Worm (Caenorhabditis elegans) whole organism, L3 larva: ENCODE results near the gene K01H12.4.

ENCODE experiments used
- R02D3.7 ChIP-seq: fragments of 150-350 bp; optimal IDR thresholded peaks from 2 replicates; lab custom pipeline; 2014; ENCODE audit warnings: missing biosample characterization, missing genetic modification characterization
- ZK546.5 ChIP-seq: sonication (generic microtip); optimal IDR thresholded peaks from 2 replicates; lab custom pipeline; 2017; ENCODE audit warnings: missing biosample characterization, missing genetic modification characterization
- aly-2 ChIP-seq: fragments of 150-350 bp; optimal IDR thresholded peaks from 2 replicates; lab custom pipeline; 2014; ENCODE audit warnings: missing biosample characterization, missing genetic modification characterization
- ama-1 ChIP-seq: fragments of 150-350 bp; optimal IDR thresholded peaks from 2 replicates; lab custom pipeline; 2018
- ceh-28 ChIP-seq: fragments of 150-350 bp; optimal IDR thresholded peaks from 2 replicates; lab custom pipeline; 2014; ENCODE audit warnings: missing biosample characterization, missing genetic modification reagents, missing genetic modification characterization
- ceh-82 ChIP-seq: fragments of 150-350 bp; optimal IDR thresholded peaks from 2 replicates; lab custom pipeline; 2014; ENCODE audit warnings: missing biosample characterization, missing genetic modification characterization
- ceh-9 ChIP-seq: sonication (generic microtip); optimal IDR thresholded peaks from 2 replicates; lab custom pipeline; 2018; ENCODE audit warnings: missing biosample characterization, missing genetic modification characterization
- daf-12 ChIP-seq: fragments of 150-350 bp; optimal IDR thresholded peaks from 2 replicates; lab custom pipeline; 2014; ENCODE audit warnings: missing biosample characterization, missing genetic modification reagents, missing genetic modification characterization
- egl-27 ChIP-seq: sonication (generic microtip); optimal IDR thresholded peaks from 4 replicates; lab custom pipeline; 2017; ENCODE audit warnings: missing biosample characterization, missing genetic modification reagents, missing genetic modification characterization
- egl-5 ChIP-seq: fragments of 150-350 bp; optimal IDR thresholded peaks from 2 replicates; lab custom pipeline; 2017; ENCODE audit warnings: missing biosample characterization, missing genetic modification reagents, missing genetic modification characterization, inconsistent platforms
- elt-1 ChIP-seq: fragments of 150-350 bp; optimal IDR thresholded peaks from 2 replicates; lab custom pipeline; 2014; ENCODE audit warnings: missing biosample characterization, missing genetic modification characterization
- elt-2 ChIP-seq: sonication (generic microtip); optimal IDR thresholded peaks from 2 replicates; lab custom pipeline; 2016; ENCODE audit warnings: missing genetic modification reagents, mild to moderate bottlenecking, missing genetic modification characterization, missing compliant biosample characterization
- elt-3 ChIP-seq, 3 experiments: fragments of 150-350 bp in 1 of 3; sonication (generic microtip) in 2 of 3; optimal IDR thresholded peaks; 2 replicates in 2 of 3; 4 replicates in 1 of 3; lab custom pipeline; 2014 to 2017; ENCODE audit warnings: missing biosample characterization in 3 of 3, missing genetic modification characterization in 3 of 3
- eor-1 ChIP-seq, 2 experiments: fragments of 150-350 bp; optimal IDR thresholded peaks; 2 replicates each; lab custom pipeline; 2014 to 2018; ENCODE audit warnings: missing biosample characterization in 2 of 2, missing genetic modification characterization in 2 of 2
- fkh-10 ChIP-seq: sonication (generic microtip); optimal IDR thresholded peaks from 2 replicates; lab custom pipeline; 2017; ENCODE audit warnings: missing biosample characterization, missing genetic modification reagents, missing genetic modification characterization
- fkh-2 ChIP-seq: fragments of 150-350 bp; optimal IDR thresholded peaks from 2 replicates; lab custom pipeline; 2014; ENCODE audit warnings: missing biosample characterization, missing genetic modification reagents, missing genetic modification characterization
- fos-1 ChIP-seq: fragments of 150-350 bp; optimal IDR thresholded peaks from 2 replicates; lab custom pipeline; 2014; ENCODE audit warnings: missing biosample characterization, missing genetic modification characterization
- hmg-11 ChIP-seq: sonication (generic microtip); optimal IDR thresholded peaks from 2 replicates; lab custom pipeline; 2016; ENCODE audit warnings: missing genetic modification characterization, missing compliant biosample characterization
- jun-1 ChIP-seq: fragments of 150-350 bp; optimal IDR thresholded peaks from 2 replicates; lab custom pipeline; 2014; ENCODE audit warnings: missing biosample characterization, missing genetic modification reagents, missing genetic modification characterization
- lin-15B ChIP-seq: fragments of 150-350 bp; optimal IDR thresholded peaks from 2 replicates; lab custom pipeline; 2014; ENCODE audit warnings: missing biosample characterization, missing genetic modification characterization
- lin-39 ChIP-seq: fragments of 150-350 bp; optimal IDR thresholded peaks from 2 replicates; lab custom pipeline; 2018; ENCODE audit warnings: missing biosample characterization, missing genetic modification reagents, missing genetic modification characterization
- lsy-12 ChIP-seq: sonication (generic microtip); optimal IDR thresholded peaks from 2 replicates; lab custom pipeline; 2016; ENCODE audit warnings: mild to moderate bottlenecking, missing genetic modification characterization, missing compliant biosample characterization
- mdl-1 ChIP-seq: fragments of 150-350 bp; optimal IDR thresholded peaks from 2 replicates; lab custom pipeline; 2014; ENCODE audit warnings: missing biosample characterization, missing genetic modification characterization
- mml-1 ChIP-seq: fragments of 150-350 bp; sonication (generic microtip); optimal IDR thresholded peaks from 3 replicates; lab custom pipeline; 2014; ENCODE audit warnings: missing biosample characterization, missing genetic modification characterization
- nfya-1 ChIP-seq: sonication (generic microtip); optimal IDR thresholded peaks from 2 replicates; lab custom pipeline; 2017; ENCODE audit warnings: missing genetic modification characterization, mild to moderate bottlenecking, missing compliant biosample characterization, antibody characterized with exemption, moderate library complexity; ENCODE audit not compliant: insufficient read depth
- nhr-11 ChIP-seq: fragments of 150-350 bp; optimal IDR thresholded peaks from 2 replicates; lab custom pipeline; 2014; ENCODE audit warnings: missing biosample characterization, missing genetic modification characterization
- nhr-237 ChIP-seq: fragments of 150-350 bp; optimal IDR thresholded peaks from 2 replicates; lab custom pipeline; 2014; ENCODE audit warnings: missing biosample characterization, missing genetic modification characterization
- nhr-25 ChIP-seq: sonication (generic microtip); optimal IDR thresholded peaks from 2 replicates; lab custom pipeline; 2017; ENCODE audit warnings: missing biosample characterization, missing genetic modification characterization
- nhr-67 ChIP-seq: fragments of 150-350 bp; optimal IDR thresholded peaks from 2 replicates; lab custom pipeline; 2014; ENCODE audit warnings: missing biosample characterization, missing genetic modification characterization
- nhr-76 ChIP-seq: fragments of 150-350 bp; sonication (generic microtip); optimal IDR thresholded peaks from 5 replicates; lab custom pipeline; 2014; ENCODE audit warnings: missing biosample characterization, missing genetic modification characterization
- pha-4 ChIP-seq: fragments of 150-350 bp; optimal IDR thresholded peaks from 2 replicates; lab custom pipeline; 2014; ENCODE audit warnings: missing biosample characterization, missing genetic modification reagents, missing genetic modification characterization
- pqm-1 ChIP-seq: fragments of 150-350 bp; optimal IDR thresholded peaks from 2 replicates; lab custom pipeline; 2017; ENCODE audit warnings: missing biosample characterization, missing genetic modification characterization, inconsistent platforms
- sea-2 ChIP-seq: fragments of 150-350 bp; sonication (generic microtip); optimal IDR thresholded peaks from 4 replicates; lab custom pipeline; 2014; ENCODE audit warnings: missing biosample characterization, missing genetic modification reagents, missing genetic modification characterization
- skn-1 ChIP-seq: fragments of 150-350 bp; optimal IDR thresholded peaks from 2 replicates; lab custom pipeline; 2014; ENCODE audit warnings: missing biosample characterization, missing genetic modification characterization
- snpc-4 ChIP-seq: fragments of 150-350 bp; optimal IDR thresholded peaks from 2 replicates; lab custom pipeline; 2014; ENCODE audit warnings: missing biosample characterization, missing genetic modification characterization
- tbx-2 ChIP-seq: sonication (generic microtip); optimal IDR thresholded peaks from 2 replicates; lab custom pipeline; 2016; ENCODE audit warnings: mild to moderate bottlenecking, missing genetic modification characterization, missing compliant biosample characterization

Gene K01H12.4

ce11 chrIV:9733904-9734303 is 21.0 kb downstream of the K01H12.4 start:
- no peak for TF ChIP-seq aly-2
- no peak for TF ChIP-seq nhr-67 (tag; lab: Kevin White, UChicago)
- no peak for TF ChIP-seq ceh-9 (tag; lab: Kevin White, UChicago)
- TF ChIP-seq lin-39 = no peak
- no peak for TF ChIP-seq fkh-10
- TF ChIP-seq lsy-12 (tag; lab: Kevin White, UChicago) = no peak
- no peak for TF ChIP-seq nhr-237 (tag; lab: Kevin White, UChicago)
- no peak for TF ChIP-seq tbx-2 (tag; lab: Kevin White, UChicago)
- no peak for TF ChIP-seq nhr-76
- no peak for TF ChIP-seq ceh-82 (tag; lab: Kevin White, UChicago)
- TF ChIP-seq mml-1 (tag; lab: Kevin White, UChicago) = no peak
- TF ChIP-seq elt-1 (tag; lab: Kevin White, UChicago) = no peak
- no peak for TF ChIP-seq skn-1
- TF ChIP-seq mdl-1 (tag; lab: Kevin White, UChicago) = no peak
- TF ChIP-seq egl-27 (tag; lab: Kevin White, UChicago) = no peak
- TF ChIP-seq nhr-11 = no peak
- no peak for TF ChIP-seq pha-4
- no peak for TF ChIP-seq ama-1 (lab: Kevin White, UChicago)
- no peak for TF ChIP-seq elt-3 (tag; optimal IDR thresholded peaks at IDR 0.05; lab: Kevin White, UChicago)
- no peak for TF ChIP-seq hmg-11

DNA sequence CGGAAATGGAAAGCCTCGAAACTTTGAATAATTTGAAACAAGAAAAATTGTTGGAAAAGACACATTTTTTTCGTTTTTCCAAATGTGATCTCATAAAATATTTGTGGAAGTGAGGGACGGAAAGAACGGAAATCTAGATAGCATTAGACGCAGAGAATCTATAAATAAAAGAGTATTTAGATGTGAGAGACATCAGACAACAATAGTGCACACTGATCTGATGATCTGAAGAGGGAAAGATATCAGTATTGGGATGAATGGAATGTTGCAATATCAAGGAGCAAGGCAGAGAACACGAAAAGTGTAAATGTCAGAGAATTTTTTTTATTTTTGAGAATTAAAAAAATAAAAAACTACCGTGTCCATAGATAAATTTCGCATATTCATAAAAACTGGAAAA is 22.0 kb downstream of the K01H12.4 start:
- TF ChIP-seq R02D3.7 (tag; lab: Kevin White, UChicago) (no peak), pqm-1 (tag; lab: Kevin White, UChicago) (peak; percentile 16), elt-2 (tag; lab: Kevin White, UChicago) (peak; percentile 3), lin-15B (no peak)

DNA sequence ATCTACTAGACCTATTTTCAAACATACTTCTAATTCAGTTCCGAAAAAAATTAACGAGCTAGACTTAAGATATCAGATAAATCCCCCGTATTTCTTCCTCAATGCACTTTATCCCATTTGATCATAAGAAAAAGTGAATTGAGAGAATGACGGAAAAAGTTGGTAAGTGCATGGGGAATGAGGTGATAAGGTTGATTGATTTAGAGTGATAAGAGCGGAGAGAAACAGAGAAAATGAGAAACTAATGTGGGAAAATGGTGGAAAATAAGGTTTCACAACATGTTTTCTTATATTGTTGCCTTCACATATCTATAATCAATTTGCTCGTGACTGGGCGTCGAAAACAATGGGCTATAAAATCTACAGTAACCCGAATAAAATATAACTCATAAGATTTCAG is 22.9 kb downstream of the K01H12.4 start:
- no peak for TF ChIP-seq snpc-4 (tag; lab: Kevin White, UChicago)
- TF ChIP-seq nhr-25 = no peak
- TF ChIP-seq tbx-2 (tag; lab: Kevin White, UChicago) = no peak
- no peak for TF ChIP-seq ZK546.5 (tag; lab: Kevin White, UChicago)
- no peak for TF ChIP-seq eor-1 (tag; optimal IDR thresholded peaks at IDR 0.05; lab: Kevin White, UChicago)
- no peak for TF ChIP-seq skn-1
- no peak for TF ChIP-seq mml-1 (tag; lab: Kevin White, UChicago)
- TF ChIP-seq nhr-67 (tag; lab: Kevin White, UChicago) = no peak
- no peak for TF ChIP-seq fkh-2 (tag; lab: Kevin White, UChicago)
- TF ChIP-seq fos-1 (tag; lab: Kevin White, UChicago) = no peak
- no peak for TF ChIP-seq elt-3 (tag; optimal IDR thresholded peaks at IDR 0.05; lab: Kevin White, UChicago)
- no peak for TF ChIP-seq aly-2
- no peak for TF ChIP-seq hmg-11
- peak; percentile 4 for TF ChIP-seq ceh-28 (tag; lab: Kevin White, UChicago)
- TF ChIP-seq pqm-1 (tag; lab: Kevin White, UChicago) = peak; percentile 64
- no peak for TF ChIP-seq sea-2 (GFP tag; lab: Kevin White, UChicago)
- TF ChIP-seq lsy-12 (tag; lab: Kevin White, UChicago) = no peak
- TF ChIP-seq ama-1 (lab: Kevin White, UChicago) = no peak
- no peak for TF ChIP-seq fkh-10
- peak; percentile 35 for TF ChIP-seq nfya-1 (tag; lab: Kevin White, UChicago)
- TF ChIP-seq daf-12 = no peak
- TF ChIP-seq egl-5 (tag; lab: Kevin White, UChicago) = no peak
- peak; percentile 75 for TF ChIP-seq elt-2 (tag; lab: Kevin White, UChicago)
- TF ChIP-seq nhr-11 = no peak
- no peak for TF ChIP-seq pha-4
- no peak for TF ChIP-seq R02D3.7 (tag; lab: Kevin White, UChicago)

- TF ChIP-seq ceh-28 (tag; lab: Kevin White, UChicago) (no peak), ceh-9 (tag; lab: Kevin White, UChicago) (no peak), fos-1 (tag; lab: Kevin White, UChicago) (no peak), pha-4 (no peak), pqm-1 (tag; lab: Kevin White, UChicago) (peak; percentile 56), jun-1 (tag; lab: Kevin White, UChicago) (no peak), nfya-1 (tag; lab: Kevin White, UChicago) (peak; percentile 13), elt-2 (tag; lab: Kevin White, UChicago) (peak; percentile 65)
These were observed 24.4 kb downstream of the K01H12.4 start, which contains the start of gene cka-1 for ce11 chrIV:9737204-9737790. cka-1 (minus strand) TSS chrIV:9737621.
